Worm (Caenorhabditis elegans): ENCODE measurements around the gene F57A10.4.

Gene F57A10.4

ce11 chrV:15817746-15818145 is 48.5 kb downstream of the F57A10.4 start, which contains the start of gene abf-3:
abf-3 (minus strand) TSS chrV:15817846.
- TF ChIP-seq fos-1 (tag; optimal IDR thresholded peaks at IDR 0.05) (no peak), mef-2 (tag; optimal IDR thresholded peaks at IDR 0.05) (no peak), mdl-1 (tag; optimal IDR thresholded peaks at IDR 0.05) (no peak), efl-3 (GFP tag; optimal IDR thresholded peaks at IDR 0.05) (no peak), nhr-12 (tag; optimal IDR thresholded peaks at IDR 0.05) (no peak), nhr-71 (tag; optimal IDR thresholded peaks at IDR 0.05) (no peak), egl-27 (tag; optimal IDR thresholded peaks at IDR 0.05) (no peak), hlh-4 (tag; optimal IDR thresholded peaks at IDR 0.05) (no peak), xbp-1 (tag; optimal IDR thresholded peaks at IDR 0.05) (no peak), unc-98 (GFP tag; IDR thresholded peaks at IDR 0.05) (no peak), swsn-7 (tag; optimal IDR thresholded peaks at IDR 0.05) (no peak), jun-1 (tag; optimal IDR thresholded peaks at IDR 0.05) (no peak)

Data from whole organism, L1 larva.